Worm (Caenorhabditis elegans) whole organism, mixed stage, embryonic: ENCODE results near the gene nhr-223.
"Not testable (repeated sequence)": the region's sequence is repeated elsewhere in the genome, so short reads cannot be mapped to it uniquely, and the experiment has no call there.

Source experiments
- M03D4.4 ChIP-seq: sonication (generic microtip); optimal IDR thresholded peaks from 2 replicates; lab custom pipeline; 2017; ENCODE audit warnings: mild to moderate bottlenecking, missing genetic modification characterization, missing compliant biosample characterization
- bed-3 ChIP-seq: fragments of 200-800 bp; sonication (Bioruptor generic); optimal IDR thresholded peaks from 3 replicates; lab custom pipeline; 2018; ENCODE audit warnings: mild to moderate bottlenecking, missing genetic modification characterization, moderate library complexity, missing compliant biosample characterization
- ceh-39 ChIP-seq: fragments of 150-350 bp; optimal IDR thresholded peaks from 2 replicates; lab custom pipeline; 2014; ENCODE audit warnings: missing biosample characterization, missing genetic modification characterization
- ceh-43 ChIP-seq: fragments of 200-800 bp; sonication (Bioruptor generic); optimal IDR thresholded peaks from 2 replicates; lab custom pipeline; 2018; ENCODE audit warnings: mild to moderate bottlenecking, missing genetic modification characterization, moderate library complexity, missing compliant biosample characterization
- ceh-83 ChIP-seq: fragments of 200-800 bp; sonication (Bioruptor generic); optimal IDR thresholded peaks from 2 replicates; lab custom pipeline; 2018; ENCODE audit warnings: mild to moderate bottlenecking, missing genetic modification characterization, missing compliant biosample characterization
- ces-1 ChIP-seq: fragments of 150-350 bp; optimal IDR thresholded peaks from 2 replicates; lab custom pipeline; 2014; ENCODE audit warnings: missing biosample characterization, missing genetic modification reagents, missing genetic modification characterization
- cnd-1 ChIP-seq: fragments of 200-800 bp; sonication (Bioruptor generic); optimal IDR thresholded peaks from 2 replicates; lab custom pipeline; 2018; ENCODE audit warnings: mild to moderate bottlenecking, missing genetic modification characterization, missing compliant biosample characterization
- drap-1 ChIP-seq: fragments of 200-800 bp; sonication (Bioruptor generic); optimal IDR thresholded peaks from 3 replicates; lab custom pipeline; 2018; ENCODE audit warnings: mild to moderate bottlenecking, missing genetic modification characterization, missing compliant biosample characterization
- hlh-1 ChIP-seq: fragments of 150-350 bp; optimal IDR thresholded peaks from 2 replicates; lab custom pipeline; 2014; ENCODE audit warnings: missing biosample characterization, missing genetic modification reagents, missing genetic modification characterization
- lin-32 ChIP-seq: fragments of 200-800 bp; sonication (Bioruptor generic); optimal IDR thresholded peaks from 2 replicates; lab custom pipeline; 2018; ENCODE audit warnings: mild to moderate bottlenecking, missing genetic modification characterization, missing compliant biosample characterization
- lsy-2 ChIP-seq: fragments of 150-350 bp; optimal IDR thresholded peaks from 2 replicates; lab custom pipeline; 2014; ENCODE audit warnings: missing biosample characterization, missing genetic modification characterization
- mab-5 ChIP-seq: fragments of 150-350 bp; optimal IDR thresholded peaks from 2 replicates; lab custom pipeline; 2014; ENCODE audit warnings: missing biosample characterization, missing genetic modification characterization
- mls-2 ChIP-seq: sonication (generic microtip); optimal IDR thresholded peaks from 2 replicates; lab custom pipeline; 2016; ENCODE audit warnings: mild to moderate bottlenecking, missing genetic modification characterization, moderate library complexity, missing compliant biosample characterization
- nhr-12 ChIP-seq: fragments of 150-350 bp; optimal IDR thresholded peaks from 2 replicates; lab custom pipeline; 2014; ENCODE audit warnings: missing biosample characterization, missing genetic modification characterization
- nhr-2 ChIP-seq: fragments of 150-350 bp; optimal IDR thresholded peaks from 2 replicates; lab custom pipeline; 2014; ENCODE audit warnings: missing biosample characterization, missing genetic modification characterization
- nhr-237 ChIP-seq: fragments of 150-350 bp; optimal IDR thresholded peaks from 2 replicates; lab custom pipeline; 2014; ENCODE audit warnings: missing biosample characterization, missing genetic modification characterization
- nhr-28 ChIP-seq: fragments of 150-350 bp; optimal IDR thresholded peaks from 2 replicates; lab custom pipeline; 2014; ENCODE audit warnings: missing biosample characterization, missing genetic modification characterization
- nhr-76 ChIP-seq: sonication (generic microtip); optimal IDR thresholded peaks from 2 replicates; lab custom pipeline; 2017; ENCODE audit warnings: missing biosample characterization, missing genetic modification characterization
- pha-4 ChIP-seq: fragments of 150-350 bp; optimal IDR thresholded peaks from 2 replicates; lab custom pipeline; 2018; ENCODE audit warnings: missing biosample characterization, missing genetic modification reagents, missing genetic modification characterization
- sem-2 ChIP-seq: fragments of 200-800 bp; sonication (Bioruptor generic); optimal IDR thresholded peaks from 2 replicates; lab custom pipeline; 2018; ENCODE audit warnings: mild to moderate bottlenecking, missing genetic modification characterization, missing compliant biosample characterization
- snpc-4 ChIP-seq: fragments of 150-350 bp; optimal IDR thresholded peaks from 2 replicates; lab custom pipeline; 2014; ENCODE audit warnings: missing biosample characterization, missing genetic modification characterization
- sptf-1 ChIP-seq: sonication (generic microtip); optimal IDR thresholded peaks from 2 replicates; lab custom pipeline; 2017; ENCODE audit warnings: mild to moderate bottlenecking, missing genetic modification characterization, moderate library complexity, missing compliant biosample characterization
- tbx-8 ChIP-seq: fragments of 200-800 bp; sonication (Bioruptor generic); optimal IDR thresholded peaks from 2 replicates; lab custom pipeline; 2018; ENCODE audit warnings: mild to moderate bottlenecking, missing genetic modification characterization, moderate library complexity, missing compliant biosample characterization
- unc-120 ChIP-seq: sonication (generic microtip); optimal IDR thresholded peaks from 2 replicates; lab custom pipeline; 2017; ENCODE audit warnings: missing genetic modification characterization, missing compliant biosample characterization; ENCODE audit not compliant: poor library complexity, severe bottlenecking
- unc-39 ChIP-seq: fragments of 150-350 bp; optimal IDR thresholded peaks from 2 replicates; lab custom pipeline; 2014; ENCODE audit warnings: missing biosample characterization, missing genetic modification characterization
- zip-8 ChIP-seq: fragments of 150-350 bp; optimal IDR thresholded peaks from 2 replicates; lab custom pipeline; 2014; ENCODE audit warnings: missing biosample characterization, missing genetic modification characterization

The nhr-223 gene

DNA sequence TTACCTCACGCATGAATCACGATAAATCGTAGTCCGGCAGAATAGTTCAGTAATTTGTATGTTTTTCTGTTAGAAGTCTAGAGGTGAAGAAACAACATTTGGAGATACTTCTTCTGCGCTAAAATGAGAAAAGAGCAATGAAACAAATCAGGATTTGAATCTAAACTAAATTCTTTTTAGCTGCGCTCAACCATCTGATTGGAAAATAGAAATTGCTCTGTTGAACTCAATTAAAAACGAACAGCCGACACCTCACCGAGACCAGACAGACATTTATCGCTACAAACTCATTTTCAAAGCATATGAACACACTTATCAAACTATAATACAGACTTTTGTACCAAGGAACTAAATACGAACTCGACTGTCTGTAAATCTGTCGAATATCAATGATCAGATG, 6.4 kb downstream of the nhr-223 start, which contains the start of gene T26E4.9:
T26E4.9 (minus strand) TSS at position 101 of the 400 bp plus-strand sequence.
- not testable (repeated sequence) for TF ChIP-seq tbx-8; nhr-12 (tag; lab: Kevin White, UChicago); lsy-2

DNA sequence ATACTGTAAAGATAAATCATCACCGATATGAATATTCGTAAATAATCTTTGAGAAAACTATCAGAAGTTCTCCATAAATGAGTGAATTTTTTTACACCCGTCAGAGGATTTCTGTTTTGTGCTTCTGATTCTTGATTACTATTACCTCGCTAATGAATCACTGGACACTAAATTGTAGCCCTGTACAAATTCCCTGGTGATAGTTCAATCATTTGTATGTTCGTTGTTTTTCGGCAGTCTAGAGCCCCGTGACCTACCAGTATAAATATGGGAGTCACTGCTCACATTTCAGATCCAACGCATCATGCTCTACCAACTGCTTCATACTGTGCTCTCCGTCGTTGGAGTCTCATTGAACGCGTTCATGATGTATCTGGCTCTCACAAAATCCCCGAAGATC, 6.9 kb downstream of the nhr-223 start, which contains the start of gene srd-27:
srd-27 (plus strand) TSS at position 301 of the 400 bp plus-strand sequence.
- not testable (repeated sequence) for TF ChIP-seq lin-32 (GFP tag; lab: Kevin White, UChicago); mls-2 (tag; lab: Kevin White, UChicago); hlh-1
- TF ChIP-seq, all 35 proteins: peak for 0; not testable (repeated sequence) for 35

DNA sequence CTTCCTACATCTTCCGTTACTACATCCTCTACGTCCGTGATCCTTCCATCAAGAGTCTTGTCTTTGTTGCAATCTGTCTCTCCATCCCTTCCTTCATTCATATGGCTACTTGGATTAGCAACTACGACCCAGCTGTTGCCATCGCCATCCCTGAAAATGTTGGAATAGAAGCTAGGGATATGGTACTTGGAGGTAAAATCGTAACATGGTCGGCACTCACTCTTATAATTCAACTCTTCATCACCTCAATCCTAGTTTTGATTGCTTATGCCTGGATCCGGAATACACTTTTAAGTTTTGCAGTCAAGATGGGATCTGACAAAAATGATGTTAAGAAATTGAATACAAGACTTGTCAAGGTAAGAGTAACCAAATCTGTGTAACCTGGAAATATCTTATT, 7.6 kb downstream of the nhr-223 start, which contains the start of gene T26E4.18:
T26E4.18 (minus strand) TSS at position 101 of the 400 bp plus-strand sequence.
- TF ChIP-seq ceh-83 (GFP tag; lab: Kevin White, UChicago); nhr-237; ceh-39 (tag; lab: Kevin White, UChicago): not testable (repeated sequence)

- TF ChIP-seq pha-4 (tag; lab: Kevin White, UChicago); drap-1 (GFP tag; lab: Kevin White, UChicago); nhr-28 (tag; lab: Kevin White, UChicago): not testable (repeated sequence)
These were observed 11.2 kb downstream of the nhr-223 start, which contains the start of gene srsx-38 for ce11 chrV:15807420-15807819. Gene srsx-38, minus strand, starts transcription at chrV:15807520.

ce11 chrV:15809543-15809942, 13.4 kb downstream of the nhr-223 start, which contains the start of gene srsx-36:
Gene srsx-36, minus strand, starts transcription at chrV:15809643.
- TF ChIP-seq nhr-76 (no peak), mab-5 (tag; lab: Kevin White, UChicago) (no peak), cnd-1 (no peak), pha-4 (tag; lab: Kevin White, UChicago) (no peak), lin-32 (GFP tag; lab: Kevin White, UChicago) (no peak), ceh-43 (GFP tag; lab: Kevin White, UChicago) (no peak), drap-1 (GFP tag; lab: Kevin White, UChicago) (no peak)
- TF ChIP-seq, all 35 proteins: peak for 0

DNA sequence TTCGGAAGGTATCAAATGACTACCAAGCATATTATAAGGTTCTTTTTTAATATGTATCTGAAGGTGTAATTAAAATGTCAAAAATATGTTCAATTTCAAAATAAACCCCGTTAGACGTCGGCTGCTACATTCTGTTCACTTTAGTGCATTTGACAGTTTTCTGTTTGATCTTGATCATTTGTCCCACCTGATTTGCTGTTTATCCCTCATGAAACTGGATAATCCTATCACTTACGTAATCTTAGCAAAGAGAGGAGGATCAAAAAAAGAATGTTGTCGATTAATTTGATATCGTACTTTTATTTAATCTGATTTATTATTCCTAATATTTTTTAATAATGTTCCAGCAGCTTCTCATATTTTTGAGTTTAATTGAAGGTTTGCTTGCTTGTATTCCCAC, 14.3 kb downstream of the nhr-223 start, which contains the start of gene F54B8.1:
F54B8.1 (plus strand) TSS at position 301 of the 400 bp plus-strand sequence.
- TF ChIP-seq M03D4.4 (tag; lab: Kevin White, UChicago) (no peak), mls-2 (tag; lab: Kevin White, UChicago) (no peak), unc-120 (no peak), ceh-39 (tag; lab: Kevin White, UChicago) (no peak), unc-39 (tag; lab: Kevin White, UChicago) (no peak), ceh-43 (GFP tag; lab: Kevin White, UChicago) (no peak), tbx-8 (no peak), ces-1 (no peak), sem-2 (GFP tag; lab: Kevin White, UChicago) (no peak), bed-3 (GFP tag; lab: Kevin White, UChicago) (no peak), pha-4 (tag; lab: Kevin White, UChicago) (no peak), zip-8 (tag; lab: Kevin White, UChicago) (no peak), nhr-2 (tag; lab: Kevin White, UChicago) (no peak), snpc-4 (tag; lab: Kevin White, UChicago) (no peak)

ce11 chrV:15811982-15812381, 15.8 kb downstream of the nhr-223 start, which contains the start of gene nhr-282:
Gene nhr-282, plus strand, starts transcription at chrV:15812282.
- not testable (repeated sequence) for TF ChIP-seq lsy-2; sptf-1 (tag; lab: Kevin White, UChicago); nhr-12 (tag; lab: Kevin White, UChicago)
